Fruit fly (Drosophila melanogaster) whole organism, prepupa: ENCODE measurements around the gene CG10338.

Source experiments
- CG1621 ChIP-seq: fragments of 200-800 bp; sonication (Bioruptor generic); optimal IDR thresholded peaks from 3 replicates; lab custom pipeline; 2018; ENCODE audit warnings: missing biosample characterization, mild to moderate bottlenecking, missing genetic modification characterization
- CG3032 ChIP-seq: fragments of 200-800 bp; optimal IDR thresholded peaks from 2 replicates; lab custom pipeline; 2019; ENCODE audit warnings: missing biosample characterization, mild to moderate bottlenecking, missing genetic modification characterization, moderate library complexity
- CG32006 ChIP-seq: fragments of 200-800 bp; sonication (Bioruptor generic); optimal IDR thresholded peaks from 3 replicates; lab custom pipeline; 2017; ENCODE audit warnings: missing biosample characterization, mild to moderate bottlenecking, missing genetic modification characterization
- CG3919 ChIP-seq: fragments of 200-800 bp; sonication (Bioruptor generic); optimal IDR thresholded peaks from 3 replicates; lab custom pipeline; 2016; ENCODE audit warnings: missing biosample characterization, missing genetic modification characterization
- CG4318 ChIP-seq: fragments of 200-800 bp; sonication (Bioruptor generic); optimal IDR thresholded peaks from 3 replicates; lab custom pipeline; 2017; ENCODE audit warnings: missing biosample characterization, mild to moderate bottlenecking, missing genetic modification characterization
- CG8119 ChIP-seq: fragments of 200-800 bp; sonication (Bioruptor generic); IDR thresholded peaks from 3 replicates; pipeline ENCODE4 v1.3.6; 2022; ENCODE audit warnings: missing biosample characterization, missing genetic modification characterization
- Eip93F ChIP-seq: fragments of 200-800 bp; sonication (Bioruptor generic); optimal IDR thresholded peaks from 2 replicates; lab custom pipeline; 2016; ENCODE audit warnings: missing biosample characterization, mild to moderate bottlenecking, missing genetic modification characterization
- Ets21C ChIP-seq: fragments of 200-800 bp; sonication (Bioruptor generic); optimal IDR thresholded peaks from 3 replicates; lab custom pipeline; 2016; ENCODE audit warnings: missing biosample characterization, missing genetic modification characterization
- Hr38 ChIP-seq: sonication (Bioruptor generic); optimal IDR thresholded peaks from 2 replicates; lab custom pipeline; 2016; ENCODE audit warnings: missing biosample characterization, missing genetic modification characterization
- Met ChIP-seq: fragments of 200-800 bp; sonication (Bioruptor generic); optimal IDR thresholded peaks from 3 replicates; lab custom pipeline; 2016; ENCODE audit warnings: missing biosample characterization, missing genetic modification characterization
- Sox102F ChIP-seq: fragments of 200-800 bp; sonication (Bioruptor generic); optimal IDR thresholded peaks from 2 replicates; lab custom pipeline; 2016; ENCODE audit warnings: missing biosample characterization, mild to moderate bottlenecking, missing genetic modification characterization
- Sox15 ChIP-seq: fragments of 200-800 bp; sonication (Bioruptor generic); optimal IDR thresholded peaks from 3 replicates; lab custom pipeline; 2016; ENCODE audit warnings: missing biosample characterization, missing genetic modification characterization

DNA sequence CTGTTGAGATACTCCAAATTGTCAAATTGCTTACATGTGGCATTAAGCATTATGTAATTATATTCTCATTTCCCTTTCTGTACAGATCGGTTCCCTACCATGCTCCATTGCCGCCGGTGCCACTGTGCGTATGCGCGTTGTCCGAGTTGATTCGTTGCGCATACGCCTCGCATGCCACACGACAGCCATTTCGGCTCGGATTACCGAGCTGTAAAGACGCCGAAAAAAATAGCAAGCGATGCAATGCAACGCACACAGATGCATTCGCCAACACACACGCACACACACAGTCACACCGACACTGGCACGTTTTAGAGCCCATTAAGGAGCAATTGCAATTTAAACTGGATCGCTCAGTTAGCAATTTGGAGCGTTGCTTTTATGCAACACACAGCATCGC is 50.0 kb downstream of the CG10338 start:
- TF ChIP-seq CG1621 (no peak), Met (GFP tag; lab: Kevin White, UChicago) (no peak), CG8119 (GFP tag; lab: Robert Waterston, UW) (no peak), Eip93F (GFP tag; lab: Kevin White, UChicago) (no peak), Ets21C (no peak), Hr38 (GFP tag; lab: Kevin White, UChicago) (no peak), CG3919 (GFP tag; lab: Kevin White, UChicago) (no peak), CG32006 (no peak), Sox102F (GFP tag; lab: Kevin White, UChicago) (no peak), Sox15 (GFP tag; lab: Kevin White, UChicago) (no peak), CG3032 (tag; lab: Kevin White, UChicago) (no peak), CG4318 (GFP tag; lab: Kevin White, UChicago) (no peak)
